Fruit fly (Drosophila melanogaster) ovary, adult (tissue): Measurements from ENCODE around the gene Gas41.

Experiments
- CG17801 ChIP-seq: fragments of 200-800 bp; optimal IDR thresholded peaks from 2 replicates; lab custom pipeline; 2019; ENCODE audit warnings: missing biosample characterization, mild to moderate bottlenecking, missing genetic modification characterization, moderate library complexity; ENCODE audit not compliant: partially characterized antibody

The Gas41 gene

dm6 chr2L:6950096-6950495, at the start of gene Gas41, which contains the start of gene SA1:
Gas41 (minus strand) TSS chr2L:6950207.
SA1 (plus strand) TSS chr2L:6950421.
- TF ChIP-seq CG17801 = peak; percentile 18

dm6 chr2L:6998736-6999135, 48.7 kb upstream of the Gas41 start:
- TF ChIP-seq CG17801 = no peak

dm6 chr2L:6991085-6991484, 41.1 kb upstream of the Gas41 start:
- no peak for TF ChIP-seq CG17801

- TF ChIP-seq CG17801 = no peak
Observed at dm6 chr2L:6971597-6972036, 21.6 kb upstream of the Gas41 start, which contains the start of gene snRNP-U1-70K. snRNP-U1-70K (minus strand) TSS chr2L:6971737.

dm6 chr2L:6970813-6971212, 20.8 kb upstream of the Gas41 start:
- TF ChIP-seq CG17801 = no peak

dm6 chr2L:6968013-6968517, 18.1 kb upstream of the Gas41 start:
- TF ChIP-seq CG17801 = peak; percentile 1

- no peak for TF ChIP-seq CG17801
Observed at dm6 chr2L:6967422-6968012, 17.5 kb upstream of the Gas41 start, which contains the start of gene Sumo. Sumo (minus strand) TSS chr2L:6967644.

dm6 chr2L:6966309-6966708, 16.3 kb upstream of the Gas41 start:
- no peak for TF ChIP-seq CG17801

- TF ChIP-seq CG17801 = no peak
Observed at dm6 chr2L:6964632-6965031, 14.6 kb upstream of the Gas41 start.

dm6 chr2L:6964022-6964434, 14.0 kb upstream of the Gas41 start, which contains the start of the genes sip2 and Coprox:
sip2 (minus strand) TSS chr2L:6964074.
Coprox (plus strand) TSS chr2L:6964421.
- TF ChIP-seq CG17801 = peak; percentile 68

dm6 chr2L:6960165-6960564, 10.2 kb upstream of the Gas41 start, which contains the start of the genes Atac1 and Hmgcl:
Atac1 (minus strand) TSS chr2L:6960328.
Hmgcl (plus strand) TSS chr2L:6960377.
- TF ChIP-seq CG17801 = no peak

dm6 chr2L:6956725-6957124, 6.7 kb upstream of the Gas41 start, which contains the start of the genes CG13775 and CG3430:
CG13775 (minus strand) TSS chr2L:6956950.
CG3430 (plus strand) TSS chr2L:6957008.
- no peak for TF ChIP-seq CG17801

dm6 chr2L:6948540-6948942, 1.5 kb downstream of the Gas41 start, which contains the start of gene ihog:
ihog (minus strand) TSS chr2L:6948808.
- no peak for TF ChIP-seq CG17801

dm6 chr2L:6945088-6945487, 4.9 kb downstream of the Gas41 start, which contains the start of gene Fgop2:
Fgop2 (minus strand) TSS chr2L:6945289.
- peak; percentile 30 for TF ChIP-seq CG17801

dm6 chr2L:6942714-6943113, 7.3 kb downstream of the Gas41 start, which contains the start of gene CG18304:
CG18304 (minus strand) TSS chr2L:6942814.
- no peak for TF ChIP-seq CG17801

dm6 chr2L:6941731-6942130, 8.3 kb downstream of the Gas41 start:
- TF ChIP-seq CG17801 = no peak

- TF ChIP-seq CG17801 = no peak
Observed at dm6 chr2L:6939698-6940097, 10.3 kb downstream of the Gas41 start.

dm6 chr2L:6931821-6932220, 18.2 kb downstream of the Gas41 start, which contains the start of gene CG43232:
CG43232 (plus strand) TSS chr2L:6932121.
- no peak for TF ChIP-seq CG17801
